Worm (Caenorhabditis elegans) whole organism, midembryonic: ENCODE data around the gene C43D7.7.

Source experiments
- T22C8.4 ChIP-seq: fragments of 200-800 bp; sonication (Bioruptor generic); IDR thresholded peaks from 2 replicates; pipeline ENCODE4 v1.3.6; 2022; ENCODE audit warnings: missing genetic modification characterization, missing compliant biosample characterization
- flt-1 ChIP-seq: fragments of 200-800 bp; sonication (Bioruptor generic); IDR thresholded peaks from 2 replicates; pipeline ENCODE4 v1.3.6; 2022; ENCODE audit warnings: missing genetic modification characterization, missing compliant biosample characterization
- klf-2 ChIP-seq: fragments of 200-800 bp; sonication (Bioruptor generic); conservative IDR thresholded peaks from 2 replicates; pipeline ENCODE4 v1.3.6; 2022; ENCODE audit warnings: missing genetic modification reagents, missing genetic modification characterization, missing compliant biosample characterization
- med-1 ChIP-seq: sonication (generic microtip); optimal IDR thresholded peaks from 2 replicates; lab custom pipeline; 2017; ENCODE audit warnings: missing genetic modification characterization, mild to moderate bottlenecking, missing compliant biosample characterization, antibody characterized with exemption, missing genetic modification reagents; ENCODE audit not compliant: insufficient read depth
- ref-1 ChIP-seq: fragments of 200-800 bp; sonication (Bioruptor generic); conservative IDR thresholded peaks from 2 replicates; pipeline ENCODE4 v1.3.6; 2022; ENCODE audit warnings: missing genetic modification reagents, missing genetic modification characterization, missing compliant biosample characterization
- tab-1 ChIP-seq: fragments of 200-800 bp; sonication (Bioruptor generic); IDR thresholded peaks from 2 replicates; pipeline ENCODE4 v1.3.6; 2022; ENCODE audit warnings: missing genetic modification characterization, missing compliant biosample characterization

DNA sequence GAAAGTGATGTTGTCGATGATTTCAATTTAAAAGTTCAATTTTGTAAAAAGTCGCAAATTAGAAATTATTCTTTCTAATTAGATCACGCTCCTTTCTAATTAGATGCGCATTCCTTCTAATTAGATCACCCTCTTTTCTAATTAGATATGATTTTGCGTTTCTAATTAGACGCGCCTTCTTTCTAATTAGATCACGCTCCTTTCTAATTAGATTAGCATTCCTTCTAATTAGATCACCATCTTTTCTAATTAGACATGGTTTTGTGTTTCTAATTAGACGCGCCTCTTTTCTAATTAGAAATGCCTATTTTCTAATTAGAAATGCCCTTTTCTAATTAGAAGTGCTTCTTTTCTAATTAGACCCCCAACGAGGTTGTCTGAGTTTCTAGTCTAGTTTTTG is 37.4 kb upstream of the C43D7.7 start:
- TF ChIP-seq T22C8.4 (GFP tag; lab: Robert Waterston, UW) (no peak), med-1 (no peak), tab-1 (GFP tag; lab: Robert Waterston, UW) (no peak), ref-1 (no peak), flt-1 (GFP tag; lab: Robert Waterston, UW) (no peak), klf-2 (no peak)
